Fruit fly (Drosophila melanogaster) whole organism, embryonic: ENCODE results near the gene Rpt5.

ENCODE experiments used
- Atf6 ChIP-seq: fragments of 200-800 bp; sonication (Bioruptor generic); IDR thresholded peaks from 2 replicates; pipeline ENCODE4 v1.3.6; 2022; ENCODE audit warnings: missing biosample characterization, missing genetic modification characterization
- Bteb2 ChIP-seq: fragments of 200-800 bp; sonication (Bioruptor generic); optimal IDR thresholded peaks from 2 replicates; lab custom pipeline; 2016; ENCODE audit warnings: missing biosample characterization, missing genetic modification characterization
- CG1024 ChIP-seq: fragments of 200-800 bp; sonication (Bioruptor generic); IDR thresholded peaks from 2 replicates; pipeline ENCODE4 v1.3.6; 2022; ENCODE audit warnings: missing biosample characterization, missing genetic modification characterization
- CG10366 ChIP-seq: fragments of 200-800 bp; sonication (Bioruptor generic); IDR thresholded peaks from 2 replicates; pipeline ENCODE4 v1.3.6; 2022; ENCODE audit warnings: missing biosample characterization, missing genetic modification characterization
- CG11696 ChIP-seq: fragments of 200-800 bp; sonication (Bioruptor generic); IDR thresholded peaks from 2 replicates; pipeline ENCODE4 v1.3.6; 2022; ENCODE audit warnings: missing biosample characterization, missing genetic modification characterization
- CG12744 ChIP-seq: fragments of 200-800 bp; sonication (Bioruptor generic); optimal IDR thresholded peaks from 2 replicates; lab custom pipeline; 2016; ENCODE audit warnings: missing biosample characterization, missing genetic modification characterization
- CG15073 ChIP-seq: fragments of 200-800 bp; sonication (Bioruptor generic); optimal IDR thresholded peaks from 2 replicates; lab custom pipeline; 2016; ENCODE audit warnings: missing biosample characterization, missing genetic modification characterization
- CG15479 ChIP-seq: fragments of 200-800 bp; sonication (Bioruptor generic); optimal IDR thresholded peaks from 3 replicates; lab custom pipeline; 2019; ENCODE audit warnings: missing biosample characterization, mild to moderate bottlenecking, missing genetic modification characterization, moderate library complexity
- CG15601 ChIP-seq: fragments of 200-800 bp; sonication (Bioruptor generic); optimal IDR thresholded peaks from 3 replicates; lab custom pipeline; 2019; ENCODE audit warnings: missing biosample characterization, mild to moderate bottlenecking, missing genetic modification characterization, moderate library complexity
- CG17912 ChIP-seq: fragments of 200-800 bp; sonication (Bioruptor generic); optimal IDR thresholded peaks from 2 replicates; lab custom pipeline; 2018; ENCODE audit warnings: missing biosample characterization, mild to moderate bottlenecking, missing genetic modification characterization
- CG18619 ChIP-seq: fragments of 200-800 bp; sonication (Bioruptor generic); optimal IDR thresholded peaks from 3 replicates; lab custom pipeline; 2017; ENCODE audit warnings: missing biosample characterization, mild to moderate bottlenecking, missing genetic modification characterization
- CG2889 ChIP-seq: fragments of 200-800 bp; sonication (Bioruptor generic); IDR thresholded peaks from 3 replicates; pipeline ENCODE4 v1.3.6; 2022; ENCODE audit warnings: missing biosample characterization, missing genetic modification characterization
- CG30020 ChIP-seq: fragments of 200-800 bp; optimal IDR thresholded peaks from 2 replicates; lab custom pipeline; 2019; ENCODE audit warnings: missing biosample characterization, mild to moderate bottlenecking, missing genetic modification characterization, moderate library complexity
- CG3065 ChIP-seq: fragments of 200-800 bp; sonication (Bioruptor generic); optimal IDR thresholded peaks from 2 replicates; lab custom pipeline; 2016; ENCODE audit warnings: missing biosample characterization, missing genetic modification characterization
- CG33557 ChIP-seq: fragments of 200-800 bp; sonication (Bioruptor generic); optimal IDR thresholded peaks from 2 replicates; lab custom pipeline; 2019; ENCODE audit warnings: missing biosample characterization, mild to moderate bottlenecking, missing genetic modification characterization, moderate library complexity
- CG3995 ChIP-seq: fragments of 200-800 bp; sonication (Bioruptor generic); optimal IDR thresholded peaks from 3 replicates; lab custom pipeline; 2016; ENCODE audit warnings: missing biosample characterization, missing genetic modification characterization
- CG4328 ChIP-seq: fragments of 200-800 bp; sonication (Bioruptor generic); optimal IDR thresholded peaks from 3 replicates; lab custom pipeline; 2017; ENCODE audit warnings: missing biosample characterization, missing genetic modification reagents, missing genetic modification characterization
- CG43689 ChIP-seq: fragments of 200-800 bp; sonication (Bioruptor generic); IDR thresholded peaks from 2 replicates; pipeline ENCODE4 v1.3.6; 2022; ENCODE audit warnings: missing biosample characterization, missing genetic modification characterization
- CG4617 ChIP-seq: fragments of 200-800 bp; sonication (Bioruptor generic); optimal IDR thresholded peaks from 3 replicates; lab custom pipeline; 2016; ENCODE audit warnings: missing biosample characterization, missing genetic modification characterization, borderline replicate concordance
- CG6272 ChIP-seq: fragments of 200-800 bp; sonication (Bioruptor generic); IDR thresholded peaks from 2 replicates; pipeline ENCODE4 v1.3.6; 2022; ENCODE audit warnings: missing biosample characterization, missing genetic modification characterization
- CG6765 ChIP-seq: fragments of 200-800 bp; sonication (Bioruptor generic); optimal IDR thresholded peaks from 3 replicates; lab custom pipeline; 2017; ENCODE audit warnings: missing biosample characterization, mild to moderate bottlenecking, missing genetic modification characterization
- CG7928 ChIP-seq: fragments of 200-800 bp; sonication (Bioruptor generic); optimal IDR thresholded peaks from 2 replicates; lab custom pipeline; 2017; ENCODE audit warnings: missing biosample characterization, mild to moderate bottlenecking, missing genetic modification characterization
- CG8359 ChIP-seq: fragments of 200-800 bp; sonication (Bioruptor generic); optimal IDR thresholded peaks from 2 replicates; lab custom pipeline; 2017; ENCODE audit warnings: missing biosample characterization, mild to moderate bottlenecking, missing genetic modification characterization, borderline replicate concordance
- CG8388 ChIP-seq: fragments of 200-800 bp; sonication (Bioruptor generic); optimal IDR thresholded peaks from 2 replicates; lab custom pipeline; 2019; ENCODE audit warnings: missing biosample characterization, mild to moderate bottlenecking, missing genetic modification characterization, moderate library complexity
- CG8924 ChIP-seq: fragments of 200-800 bp; optimal IDR thresholded peaks from 3 replicates; lab custom pipeline; 2019; ENCODE audit warnings: missing biosample characterization, mild to moderate bottlenecking, missing genetic modification characterization, moderate library complexity
- CG9215 ChIP-seq: fragments of 200-800 bp; sonication (Bioruptor generic); IDR thresholded peaks from 2 replicates; pipeline ENCODE4 v1.3.6; 2022; ENCODE audit warnings: missing biosample characterization, missing genetic modification characterization
- CG9932 ChIP-seq: fragments of 200-800 bp; sonication (Bioruptor generic); IDR thresholded peaks from 2 replicates; pipeline ENCODE4 v1.3.6; 2022; ENCODE audit warnings: missing biosample characterization, missing genetic modification characterization
- Camta ChIP-seq: fragments of 200-800 bp; sonication (Bioruptor generic); optimal IDR thresholded peaks from 2 replicates; lab custom pipeline; 2016; ENCODE audit warnings: missing biosample characterization, missing genetic modification characterization
- Dfd ChIP-seq, 2 experiments: fragments of >200 bp; optimal IDR thresholded peaks; 2 replicates each; lab custom pipeline; 2017; ENCODE audit warnings: missing biosample characterization in 2 of 2, missing genetic modification characterization in 2 of 2
- Dref ChIP-seq: fragments of 200-800 bp; sonication (Bioruptor generic); IDR thresholded peaks from 2 replicates; pipeline ENCODE4 v1.3.6; 2022; ENCODE audit warnings: missing biosample characterization, missing genetic modification characterization
- ERR ChIP-seq: fragments of 200-800 bp; sonication (Bioruptor generic); optimal IDR thresholded peaks from 2 replicates; lab custom pipeline; 2016; ENCODE audit warnings: missing biosample characterization, missing genetic modification characterization
- Jarid2 ChIP-seq: fragments of 200-800 bp; sonication (Bioruptor generic); optimal IDR thresholded peaks from 3 replicates; lab custom pipeline; 2017; ENCODE audit warnings: mild to moderate bottlenecking, missing biosample characterization, missing genetic modification reagents, missing genetic modification characterization
- Max ChIP-seq: fragments of 200-800 bp; sonication (Bioruptor generic); optimal IDR thresholded peaks from 2 replicates; lab custom pipeline; 2016; ENCODE audit warnings: missing biosample characterization, mild to moderate bottlenecking, missing genetic modification characterization
- Myb ChIP-seq: fragments of 200-800 bp; sonication (Bioruptor generic); optimal IDR thresholded peaks from 2 replicates; lab custom pipeline; 2016; ENCODE audit warnings: missing biosample characterization, missing genetic modification characterization
- Nf-YC ChIP-seq: fragments of 200-800 bp; optimal IDR thresholded peaks from 3 replicates; lab custom pipeline; 2019; ENCODE audit warnings: missing biosample characterization, mild to moderate bottlenecking, missing genetic modification characterization, moderate library complexity
- Opbp ChIP-seq: fragments of 200-800 bp; sonication (Bioruptor generic); IDR thresholded peaks from 3 replicates; pipeline ENCODE4 v1.3.6; 2022; ENCODE audit warnings: missing biosample characterization, missing genetic modification characterization; ENCODE audit not compliant: partially characterized antibody
- Tbp ChIP-seq: fragments of >200 bp; optimal IDR thresholded peaks from 2 replicates; lab custom pipeline; 2018; ENCODE audit warnings: missing biosample characterization, missing genetic modification characterization
- Vsx1 ChIP-seq: fragments of 200-800 bp; sonication (Bioruptor generic); optimal IDR thresholded peaks from 2 replicates; lab custom pipeline; 2017; ENCODE audit warnings: missing biosample characterization, mild to moderate bottlenecking, missing genetic modification characterization, missing genetic modification reagents
- bowl ChIP-seq: fragments of 200-800 bp; sonication (Bioruptor generic); IDR thresholded peaks from 2 replicates; pipeline ENCODE4 v1.3.6; 2022; ENCODE audit warnings: missing biosample characterization, missing genetic modification characterization
- cas ChIP-seq: fragments of 200-800 bp; sonication (Bioruptor generic); IDR thresholded peaks from 2 replicates; pipeline ENCODE4 v1.3.6; 2022; ENCODE audit warnings: missing biosample characterization, missing genetic modification characterization
- crol ChIP-seq: fragments of 200-800 bp; sonication (Bioruptor generic); IDR thresholded peaks from 2 replicates; pipeline ENCODE4 v1.3.6; 2022; ENCODE audit warnings: missing biosample characterization, missing genetic modification characterization
- ewg ChIP-seq: fragments of 200-800 bp; sonication (Bioruptor generic); optimal IDR thresholded peaks from 3 replicates; lab custom pipeline; 2017; ENCODE audit warnings: mild to moderate bottlenecking, missing biosample characterization, missing genetic modification reagents, missing genetic modification characterization
- fd102C ChIP-seq: fragments of 200-800 bp; sonication (Bioruptor generic); optimal IDR thresholded peaks from 2 replicates; lab custom pipeline; 2018; ENCODE audit warnings: missing biosample characterization, mild to moderate bottlenecking, missing genetic modification characterization, moderate library complexity
- her ChIP-seq: fragments of 200-800 bp; sonication (Bioruptor generic); optimal IDR thresholded peaks from 2 replicates; lab custom pipeline; 2016; ENCODE audit warnings: missing biosample characterization, missing genetic modification characterization
- lilli ChIP-seq: fragments of 200-800 bp; sonication (Bioruptor generic); optimal IDR thresholded peaks from 3 replicates; lab custom pipeline; 2016; ENCODE audit warnings: missing biosample characterization, missing genetic modification characterization
- nerfin-2 ChIP-seq: fragments of 200-800 bp; sonication (Bioruptor generic); IDR thresholded peaks from 2 replicates; pipeline ENCODE4 v1.3.6; 2022; ENCODE audit warnings: missing biosample characterization, missing genetic modification characterization; ENCODE audit not compliant: partially characterized antibody
- stwl ChIP-seq: fragments of 200-800 bp; sonication (Bioruptor generic); optimal IDR thresholded peaks from 3 replicates; lab custom pipeline; 2018; ENCODE audit warnings: missing biosample characterization, mild to moderate bottlenecking, missing genetic modification characterization, moderate library complexity
- tap ChIP-seq: fragments of 200-800 bp; optimal IDR thresholded peaks from 3 replicates; lab custom pipeline; 2019; ENCODE audit warnings: missing biosample characterization, mild to moderate bottlenecking, missing genetic modification characterization, moderate library complexity
- tna ChIP-seq: fragments of 200-800 bp; sonication (Bioruptor generic); IDR thresholded peaks from 2 replicates; pipeline ENCODE4 v1.3.6; 2022; ENCODE audit warnings: missing biosample characterization, missing genetic modification characterization; ENCODE audit not compliant: partially characterized antibody
- trh ChIP-seq: fragments of 200-800 bp; sonication (Bioruptor generic); optimal IDR thresholded peaks from 2 replicates; lab custom pipeline; 2016; ENCODE audit warnings: missing biosample characterization, missing genetic modification characterization

Gene Rpt5

dm6 chr3R:23723381-23724034, 29.2 kb upstream of the Rpt5 start (continued):
- TF ChIP-seq crol (0 out of 2 replicates have a peak, but pooled peaks have one; percentile 3), CG6765 (GFP tag; lab: Kevin White, UChicago) (peak; percentile 65), CG6272 (GFP tag; lab: Robert Waterston, UW) (no peak), Myb (GFP tag; lab: Kevin White, UChicago) (peak; percentile 22), CG7928 (GFP tag; lab: Kevin White, UChicago) (no peak), CG8924 (tag; lab: Kevin White, UChicago) (peak; percentile 39), CG33557 (GFP tag; lab: Kevin White, UChicago) (peak; percentile 30), CG10366 (GFP tag; lab: Robert Waterston, UW) (no peak), CG11696 (peak; percentile 56), Bteb2 (GFP tag; lab: Kevin White, UChicago) (no peak), trh (GFP tag; lab: Kevin White, UChicago) (peak; percentile 76), CG2889 (GFP tag; lab: Robert Waterston, UW) (no peak), CG17912 (peak; percentile 32), Nf-YC (tag; lab: Kevin White, UChicago) (no peak), ERR (GFP tag; lab: Kevin White, UChicago) (no peak), CG15601 (tag; lab: Kevin White, UChicago) (peak; percentile 60), CG3065 (no peak), CG15479 (GFP tag; lab: Kevin White, UChicago) (peak; percentile 22), cas (GFP tag; lab: Robert Waterston, UW) (no peak), Atf6 (peak; percentile 52; the same call in 1 of the 2 replicates), CG4617 (no peak), bowl (GFP tag; lab: Robert Waterston, UW) (peak; percentile 49; the same call in 1 of the 2 replicates), CG8388 (GFP tag; lab: Kevin White, UChicago) (no peak), Tbp (GFP tag; lab: Kevin White, UChicago) (no peak), CG8359 (GFP tag; lab: Kevin White, UChicago) (peak; percentile 52), her (GFP tag; lab: Kevin White, UChicago) (peak; percentile 27), lilli (GFP tag; lab: Kevin White, UChicago) (no peak), CG30020 (tag; lab: Kevin White, UChicago) (no peak), Max (GFP tag; lab: Kevin White, UChicago) (peak; percentile 10), CG9932 (0 out of 2 replicates have a peak, but pooled peaks have one; percentile 5), CG18619 (GFP tag; lab: Kevin White, UChicago) (no peak), Opbp (GFP tag; lab: Robert Waterston, UW) (no peak), CG3995 (GFP tag; lab: Kevin White, UChicago) (no peak), Jarid2 (GFP tag; lab: Kevin White, UChicago) (peak; percentile 38), nerfin-2 (no peak), ewg (GFP tag; lab: Kevin White, UChicago) (no peak), Vsx1 (GFP tag; lab: Kevin White, UChicago) (peak; percentile 52), CG1024 (GFP tag; lab: Robert Waterston, UW) (peak; percentile 77), Dfd (GFP tag; optimal IDR thresholded peaks at IDR 0.05; lab: Kevin White, UChicago) (no peak), Dref (GFP tag; lab: Robert Waterston, UW) (no peak), stwl (tag; lab: Kevin White, UChicago) (no peak), CG4328 (GFP tag; lab: Kevin White, UChicago) (peak; percentile 83), CG43689 (GFP tag; lab: Robert Waterston, UW) (no peak), CG15073 (GFP tag; lab: Kevin White, UChicago) (no peak), fd102C (no peak), Camta (peak; percentile 49), tna (GFP tag; lab: Robert Waterston, UW) (no peak), CG12744 (GFP tag; lab: Kevin White, UChicago) (no peak), tap (tag; lab: Kevin White, UChicago) (peak; percentile 76), CG9215 (GFP tag; lab: Robert Waterston, UW) (no peak)
